Worm (Caenorhabditis elegans) whole organism, young adult: ENCODE results near the gene nhr-152.

Experiments used
- F23B12.7 ChIP-seq: sonication (generic microtip); optimal IDR thresholded peaks from 2 replicates; lab custom pipeline; 2017; ENCODE audit warnings: missing genetic modification characterization, mild to moderate bottlenecking, missing compliant biosample characterization, antibody characterized with exemption, moderate library complexity; ENCODE audit not compliant: insufficient read depth
- K11D2.4 ChIP-seq: fragments of 200-800 bp; sonication (Bioruptor generic); IDR thresholded peaks from 2 replicates; pipeline ENCODE4 v1.3.6; 2022; ENCODE audit warnings: missing genetic modification reagents, missing genetic modification characterization, missing compliant biosample characterization
- Y53F4B.3 ChIP-seq: fragments of 200-800 bp; sonication (Bioruptor generic); IDR thresholded peaks from 2 replicates; pipeline ENCODE4 v1.3.6; 2022; ENCODE audit warnings: missing genetic modification reagents, missing genetic modification characterization, missing compliant biosample characterization
- Y79H2A.3 ChIP-seq: fragments of 200-800 bp; sonication (Bioruptor generic); conservative IDR thresholded peaks from 2 replicates; pipeline ENCODE4 v1.3.6; 2022; ENCODE audit warnings: missing genetic modification reagents, missing genetic modification characterization, missing compliant biosample characterization
- akir-1 ChIP-seq: fragments of 200-800 bp; sonication (Bioruptor generic); optimal IDR thresholded peaks from 2 replicates; lab custom pipeline; 2018; ENCODE audit warnings: mild to moderate bottlenecking, missing genetic modification characterization, moderate library complexity, missing compliant biosample characterization
- attf-5 ChIP-seq: fragments of 200-800 bp; sonication (Bioruptor generic); optimal IDR thresholded peaks from 2 replicates; lab custom pipeline; 2018; ENCODE audit warnings: mild to moderate bottlenecking, missing genetic modification characterization, missing compliant biosample characterization
- ceh-27 ChIP-seq: fragments of 200-800 bp; sonication (Bioruptor generic); optimal IDR thresholded peaks from 2 replicates; lab custom pipeline; 2018; ENCODE audit warnings: mild to moderate bottlenecking, missing genetic modification characterization, moderate library complexity, missing compliant biosample characterization
- ceh-79 ChIP-seq: sonication (generic microtip); optimal IDR thresholded peaks from 2 replicates; lab custom pipeline; 2017; ENCODE audit warnings: mild to moderate bottlenecking, missing genetic modification characterization, missing compliant biosample characterization
- chd-7 ChIP-seq: sonication (generic microtip); optimal IDR thresholded peaks from 2 replicates; lab custom pipeline; 2016; ENCODE audit warnings: mild to moderate bottlenecking, missing genetic modification characterization, moderate library complexity, missing compliant biosample characterization
- dpff-1 ChIP-seq: sonication (generic microtip); optimal IDR thresholded peaks from 2 replicates; lab custom pipeline; 2017; ENCODE audit warnings: mild to moderate bottlenecking, missing genetic modification characterization, missing compliant biosample characterization
- dpl-1 ChIP-seq: fragments of 150-350 bp; optimal IDR thresholded peaks from 2 replicates; lab custom pipeline; 2014; ENCODE audit warnings: missing biosample characterization, missing genetic modification reagents, missing genetic modification characterization
- ekl-4 ChIP-seq: fragments of 200-800 bp; sonication (Bioruptor generic); IDR thresholded peaks from 2 replicates; pipeline ENCODE4 v1.3.6; 2022; ENCODE audit warnings: missing genetic modification reagents, missing genetic modification characterization, missing compliant biosample characterization
- him-1 ChIP-seq: sonication (generic microtip); optimal IDR thresholded peaks from 2 replicates; lab custom pipeline; 2016; ENCODE audit warnings: missing genotype, missing genetic modification reagents, missing genetic modification characterization, missing compliant biosample characterization
- hlh-12 ChIP-seq: sonication (generic microtip); optimal IDR thresholded peaks from 2 replicates; lab custom pipeline; 2016; ENCODE audit warnings: missing genetic modification characterization, missing compliant biosample characterization
- hmg-1.2 ChIP-seq: fragments of 200-800 bp; sonication (Bioruptor generic); IDR thresholded peaks from 2 replicates; pipeline ENCODE4 v1.3.6; 2022; ENCODE audit warnings: missing genetic modification reagents, missing genetic modification characterization, missing compliant biosample characterization
- hrde-1 ChIP-seq: sonication (generic microtip); optimal IDR thresholded peaks from 2 replicates; lab custom pipeline; 2016; ENCODE audit warnings: missing genetic modification characterization, mild to moderate bottlenecking, missing compliant biosample characterization, moderate library complexity, missing genotype, missing genetic modification reagents, borderline replicate concordance
- let-607 ChIP-seq, 2 experiments: fragments of 200-800 bp in 1 of 2; sonication (Bioruptor generic) in 1 of 2; sonication (generic microtip) in 1 of 2; optimal IDR thresholded peaks; 2 replicates each; lab custom pipeline; 2016 to 2018; ENCODE audit warnings: mild to moderate bottlenecking in 2 of 2, missing compliant biosample characterization in 2 of 2, missing genetic modification characterization in 2 of 2, moderate library complexity in 2 of 2, missing genotype in 1 of 2
- lsl-1 ChIP-seq: fragments of 200-800 bp; sonication (Bioruptor generic); optimal IDR thresholded peaks from 2 replicates; lab custom pipeline; 2018; ENCODE audit warnings: mild to moderate bottlenecking, missing genetic modification characterization, moderate library complexity, missing compliant biosample characterization
- madf-8 ChIP-seq: fragments of 200-800 bp; sonication (Bioruptor generic); conservative IDR thresholded peaks from 2 replicates; pipeline ENCODE4 v1.3.6; 2022; ENCODE audit warnings: missing genetic modification reagents, missing genetic modification characterization, missing compliant biosample characterization
- mes-4 ChIP-seq: sonication (generic microtip); optimal IDR thresholded peaks from 2 replicates; lab custom pipeline; 2016; ENCODE audit warnings: missing genotype, missing genetic modification characterization, missing compliant biosample characterization
- nhr-120 ChIP-seq: fragments of 200-800 bp; sonication (Bioruptor generic); IDR thresholded peaks from 2 replicates; pipeline ENCODE4 v1.3.6; 2022; ENCODE audit warnings: missing genetic modification characterization, missing compliant biosample characterization
- nhr-80 ChIP-seq: sonication (generic microtip); optimal IDR thresholded peaks from 2 replicates; lab custom pipeline; 2016; ENCODE audit warnings: missing genetic modification characterization, missing compliant biosample characterization
- pbrm-1 ChIP-seq: fragments of 200-800 bp; sonication (Bioruptor generic); IDR thresholded peaks from 2 replicates; pipeline ENCODE4 v1.3.6; 2022; ENCODE audit warnings: missing genetic modification reagents, missing genetic modification characterization, missing compliant biosample characterization
- rec-8 ChIP-seq, 2 experiments: sonication (generic microtip); optimal IDR thresholded peaks; 2 replicates each; lab custom pipeline; 2016; ENCODE audit warnings: mild to moderate bottlenecking in 2 of 2, missing genetic modification characterization in 2 of 2, missing genetic modification reagents in 2 of 2, missing genotype in 2 of 2, missing biosample characterization in 1 of 2, missing compliant biosample characterization in 1 of 2, moderate library complexity in 1 of 2
- sdz-38 ChIP-seq: sonication (generic microtip); optimal IDR thresholded peaks from 2 replicates; lab custom pipeline; 2016; ENCODE audit warnings: missing genotype, missing genetic modification characterization, missing compliant biosample characterization
- snpc-3.4 ChIP-seq: sonication (generic microtip); optimal IDR thresholded peaks from 2 replicates; lab custom pipeline; 2017; ENCODE audit warnings: missing genetic modification characterization, mild to moderate bottlenecking, missing compliant biosample characterization, antibody characterized with exemption, moderate library complexity, missing genotype, missing genetic modification reagents
- somi-1 ChIP-seq: fragments of 200-800 bp; sonication (Bioruptor generic); optimal IDR thresholded peaks from 2 replicates; lab custom pipeline; 2018; ENCODE audit warnings: mild to moderate bottlenecking, missing genetic modification characterization, missing compliant biosample characterization
- sptf-2 ChIP-seq: fragments of 200-800 bp; sonication (Bioruptor generic); optimal IDR thresholded peaks from 2 replicates; lab custom pipeline; 2018; ENCODE audit warnings: mild to moderate bottlenecking, missing genetic modification characterization, missing compliant biosample characterization
- zfh-2 ChIP-seq: fragments of 200-800 bp; sonication (Bioruptor generic); conservative IDR thresholded peaks from 2 replicates; pipeline ENCODE4 v1.3.6; 2022; ENCODE audit warnings: missing genetic modification reagents, missing genetic modification characterization, missing compliant biosample characterization
- ztf-18 ChIP-seq: sonication (generic microtip); optimal IDR thresholded peaks from 2 replicates; lab custom pipeline; 2016; ENCODE audit warnings: missing genotype, mild to moderate bottlenecking, missing genetic modification characterization, missing compliant biosample characterization
- ztf-28 ChIP-seq: fragments of 200-800 bp; sonication (Bioruptor generic); IDR thresholded peaks from 2 replicates; pipeline ENCODE4 v1.3.6; 2022; ENCODE audit warnings: missing genetic modification reagents, missing genetic modification characterization, missing compliant biosample characterization

Gene nhr-152

DNA sequence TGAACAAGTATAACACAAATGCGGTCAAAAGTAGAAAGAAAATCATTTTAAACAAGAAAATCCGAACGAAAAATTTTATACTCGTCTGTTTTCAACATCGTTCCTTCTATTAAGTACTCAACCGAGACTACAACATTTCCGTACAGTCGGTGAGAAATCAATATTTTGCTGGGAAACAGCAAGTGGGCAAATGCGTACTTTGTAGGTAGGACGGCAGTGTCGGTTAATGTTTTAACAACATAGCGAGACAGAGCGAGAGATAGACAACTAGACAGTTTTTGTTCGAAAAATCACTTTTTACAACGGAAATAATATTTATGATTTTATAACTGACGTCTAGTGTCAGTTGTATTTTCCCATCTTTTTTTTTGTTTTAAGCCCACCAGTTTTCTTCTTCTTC is 4.8 kb upstream of the nhr-152 start, which contains the start of gene cyp-33A1:
Gene cyp-33A1, minus strand, starts transcription at position 72 of the 400 bp plus-strand sequence.
- TF ChIP-seq pbrm-1 (GFP tag; lab: Robert Waterston, UW), result no peak
- TF ChIP-seq dpl-1 (GFP tag; lab: Kevin White, UChicago), result no peak
- TF ChIP-seq nhr-80 (tag; lab: Kevin White, UChicago), result peak; percentile 30
- no peak for TF ChIP-seq him-1 (tag; lab: Kevin White, UChicago)
- TF ChIP-seq sptf-2 (GFP tag; lab: Kevin White, UChicago), result no peak
- peak; percentile 33 for TF ChIP-seq F23B12.7 (tag; lab: Kevin White, UChicago)
- no peak for TF ChIP-seq madf-8 (GFP tag; lab: Robert Waterston, UW)
- peak; percentile 47 for TF ChIP-seq attf-5 (GFP tag; lab: Kevin White, UChicago)
- TF ChIP-seq rec-8 (tag; optimal IDR thresholded peaks at IDR 0.05; lab: Kevin White, UChicago), result no peak
- no peak for TF ChIP-seq lsl-1 (GFP tag; lab: Kevin White, UChicago)
- no peak for TF ChIP-seq sdz-38 (tag; lab: Kevin White, UChicago)
- no peak for TF ChIP-seq snpc-3.4 (tag; lab: Kevin White, UChicago)
- no peak for TF ChIP-seq hmg-1.2

DNA sequence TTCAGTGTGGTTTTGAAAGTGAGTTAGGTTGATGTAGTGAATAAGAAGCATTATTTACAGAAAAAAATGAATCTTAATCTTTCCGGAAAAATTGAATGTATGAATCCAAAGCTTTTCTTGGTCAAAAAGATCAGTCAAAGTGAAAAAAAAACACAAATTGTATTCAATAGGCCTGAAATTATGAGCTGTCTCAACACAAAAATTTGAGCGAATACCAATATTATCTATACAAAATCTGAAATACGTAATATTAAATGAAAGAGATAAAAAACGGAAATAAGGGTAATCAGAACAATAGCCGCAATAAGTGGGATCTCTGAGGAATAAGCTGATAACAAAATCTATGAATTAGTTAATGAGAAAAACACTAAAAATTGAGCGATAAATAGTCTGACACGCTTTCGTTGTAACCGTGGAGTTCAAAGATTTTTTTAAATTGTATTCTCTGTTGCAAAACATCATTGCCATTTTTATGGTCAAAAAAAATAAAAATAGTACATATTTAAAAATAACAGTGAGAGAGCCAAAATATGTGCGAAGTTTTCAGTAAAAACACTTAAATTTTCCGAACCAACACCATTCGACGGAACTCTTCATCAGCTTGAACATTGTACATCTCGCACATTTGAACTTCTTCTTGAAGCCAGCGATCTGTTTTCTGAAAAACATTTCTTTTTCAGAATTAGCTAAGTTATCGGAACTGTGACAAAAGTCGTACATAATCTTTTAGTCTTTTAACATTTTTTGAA is 2.1 kb upstream of the nhr-152 start, which contains the start of gene sre-11:
Gene sre-11, minus strand, starts transcription at position 51 of the 749 bp plus-strand sequence.
- TF ChIP-seq somi-1 (GFP tag; lab: Kevin White, UChicago), result no peak
- TF ChIP-seq pbrm-1 (GFP tag; lab: Robert Waterston, UW), result no peak
- TF ChIP-seq dpff-1 (tag; lab: Kevin White, UChicago), result no peak
- no peak for TF ChIP-seq hlh-12 (tag; lab: Kevin White, UChicago)
- no peak for TF ChIP-seq ekl-4 (GFP tag; lab: Robert Waterston, UW)
- no peak for TF ChIP-seq ztf-18
- no peak for TF ChIP-seq ceh-79 (tag; lab: Kevin White, UChicago)
- no peak for TF ChIP-seq ztf-28
- TF ChIP-seq mes-4 (tag; lab: Kevin White, UChicago), result no peak
- no peak for TF ChIP-seq chd-7 (tag; lab: Kevin White, UChicago)

DNA sequence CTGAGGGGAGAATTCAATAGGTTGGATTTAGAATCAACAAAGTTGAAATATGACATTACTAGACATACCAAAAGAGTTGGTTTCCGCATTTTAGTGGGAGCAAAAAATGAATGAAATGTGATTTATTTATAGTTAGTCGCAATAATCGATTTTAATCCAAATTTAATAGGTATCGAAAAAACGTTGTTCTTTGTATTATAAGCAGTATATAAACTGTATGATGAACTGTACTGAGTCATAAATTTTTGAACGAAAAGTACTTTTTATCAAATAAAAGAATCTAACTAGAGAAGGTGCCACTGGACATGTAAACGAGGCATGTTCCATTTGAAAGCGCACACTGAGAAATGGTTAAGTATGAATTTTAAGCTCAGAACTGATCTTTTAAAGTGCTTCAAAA is 3.7 kb downstream of the nhr-152 start, which contains the start of gene C12D5.9:
Gene C12D5.9, minus strand, starts transcription at position 101 of the 400 bp plus-strand sequence.
- no peak for TF ChIP-seq nhr-120 (GFP tag; lab: Robert Waterston, UW)
- TF ChIP-seq hrde-1 (tag; lab: Kevin White, UChicago), result no peak

DNA sequence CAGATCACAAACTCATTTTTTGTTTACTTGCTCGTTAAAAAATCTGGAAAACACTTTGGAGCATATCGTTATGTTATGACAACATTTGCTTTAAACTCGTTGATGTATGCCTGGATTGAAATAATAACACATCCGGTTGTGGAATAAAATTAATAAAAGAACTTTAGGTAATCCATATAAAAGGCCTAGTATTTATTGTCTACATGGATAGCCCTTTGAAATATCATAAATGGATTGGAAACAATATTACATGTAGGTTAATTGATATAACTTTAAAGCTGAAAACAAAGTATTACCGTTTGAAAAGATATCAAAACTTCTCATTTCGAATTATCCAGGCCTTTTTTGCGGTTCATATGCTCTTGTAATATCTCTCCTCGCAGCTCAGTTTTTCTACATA is 4.5 kb downstream of the nhr-152 start:
- TF ChIP-seq akir-1 (GFP tag; lab: Kevin White, UChicago) (no peak), zfh-2 (GFP tag; lab: Robert Waterston, UW) (no peak), ceh-27 (GFP tag; lab: Kevin White, UChicago) (no peak), let-607 (tag; optimal IDR thresholded peaks at IDR 0.05; lab: Kevin White, UChicago) (no peak), Y79H2A.3 (no peak), K11D2.4 (GFP tag; lab: Robert Waterston, UW) (no peak), somi-1 (GFP tag; lab: Kevin White, UChicago) (no peak), Y53F4B.3 (GFP tag; lab: Robert Waterston, UW) (no peak)
